Fruit fly (Drosophila melanogaster) whole organism, embryonic: Measurements from ENCODE around the gene CG5966.

ENCODE experiments used
- Adf1 ChIP-seq: fragments of 200-800 bp; sonication (Bioruptor generic); IDR thresholded peaks from 2 replicates; pipeline ENCODE4 v1.3.6; 2022; ENCODE audit warnings: missing biosample characterization, missing genetic modification characterization
- Aef1 ChIP-seq: fragments of 200-800 bp; sonication (Bioruptor generic); IDR thresholded peaks from 3 replicates; pipeline ENCODE4 v1.3.6; 2022; ENCODE audit warnings: missing biosample characterization, missing genetic modification characterization
- CG10267 ChIP-seq: fragments of 200-800 bp; sonication (Bioruptor generic); optimal IDR thresholded peaks from 2 replicates; lab custom pipeline; 2018; ENCODE audit warnings: missing biosample characterization, mild to moderate bottlenecking, missing genetic modification characterization, moderate library complexity
- CG10959 ChIP-seq: fragments of 200-800 bp; sonication (Bioruptor generic); IDR thresholded peaks from 2 replicates; pipeline ENCODE4 v1.3.6; 2022; ENCODE audit warnings: missing biosample characterization, missing genetic modification characterization
- CG11093 ChIP-seq: fragments of 200-800 bp; sonication (Bioruptor generic); IDR thresholded peaks from 3 replicates; pipeline ENCODE4 v1.3.6; 2022; ENCODE audit warnings: missing biosample characterization, missing genetic modification characterization
- CG11504 ChIP-seq: fragments of 200-800 bp; sonication (Bioruptor generic); optimal IDR thresholded peaks from 3 replicates; lab custom pipeline; 2019; ENCODE audit warnings: missing biosample characterization, mild to moderate bottlenecking, missing genetic modification characterization, moderate library complexity
- CG12744 ChIP-seq: fragments of 200-800 bp; sonication (Bioruptor generic); optimal IDR thresholded peaks from 2 replicates; lab custom pipeline; 2016; ENCODE audit warnings: missing biosample characterization, missing genetic modification characterization
- CG12942 ChIP-seq: fragments of 200-800 bp; sonication (Bioruptor generic); optimal IDR thresholded peaks from 3 replicates; lab custom pipeline; 2016; ENCODE audit warnings: missing biosample characterization, missing genetic modification characterization
- CG13894 ChIP-seq: fragments of 200-800 bp; sonication (Bioruptor generic); optimal IDR thresholded peaks from 3 replicates; lab custom pipeline; 2018; ENCODE audit warnings: missing biosample characterization, mild to moderate bottlenecking, missing genetic modification characterization, moderate library complexity
- CG14050 ChIP-seq: fragments of 200-800 bp; sonication (Bioruptor generic); IDR thresholded peaks from 3 replicates; pipeline ENCODE4 v1.3.6; 2022; ENCODE audit warnings: missing biosample characterization, missing genetic modification characterization
- CG17385 ChIP-seq: fragments of 200-800 bp; sonication (Bioruptor generic); optimal IDR thresholded peaks from 3 replicates; lab custom pipeline; 2018; ENCODE audit warnings: missing biosample characterization, mild to moderate bottlenecking, missing genetic modification characterization
- CG18619 ChIP-seq: fragments of 200-800 bp; sonication (Bioruptor generic); optimal IDR thresholded peaks from 3 replicates; lab custom pipeline; 2017; ENCODE audit warnings: missing biosample characterization, mild to moderate bottlenecking, missing genetic modification characterization
- CG2129 ChIP-seq: fragments of 200-800 bp; sonication (Bioruptor generic); IDR thresholded peaks from 2 replicates; pipeline ENCODE4 v1.3.6; 2022; ENCODE audit warnings: missing biosample characterization, missing genetic modification characterization; ENCODE audit not compliant: partially characterized antibody
- CG32532 ChIP-seq: fragments of 200-800 bp; sonication (Bioruptor generic); IDR thresholded peaks from 2 replicates; pipeline ENCODE4 v1.3.6; 2022; ENCODE audit warnings: missing biosample characterization, missing genetic modification characterization
- CG34422 ChIP-seq: fragments of 200-800 bp; sonication (Bioruptor generic); IDR thresholded peaks from 3 replicates; pipeline ENCODE4 v1.3.6; 2022; ENCODE audit warnings: missing biosample characterization, missing genetic modification characterization
- CG5180 ChIP-seq: fragments of 200-800 bp; sonication (Bioruptor generic); optimal IDR thresholded peaks from 3 replicates; lab custom pipeline; 2017; ENCODE audit warnings: missing biosample characterization, missing genetic modification characterization, mild to moderate bottlenecking, moderate library complexity, missing genetic modification reagents
- CG6175 ChIP-seq: fragments of 200-800 bp; sonication (Bioruptor generic); IDR thresholded peaks from 3 replicates; pipeline ENCODE4 v1.3.6; 2022; ENCODE audit warnings: missing biosample characterization, missing genetic modification characterization
- CG6254 ChIP-seq: fragments of 200-800 bp; sonication (Bioruptor generic); optimal IDR thresholded peaks from 3 replicates; lab custom pipeline; 2017; ENCODE audit warnings: mild to moderate bottlenecking, missing biosample characterization, missing genetic modification reagents, missing genetic modification characterization
- CG8478 ChIP-seq: fragments of >200 bp; optimal IDR thresholded peaks from 2 replicates; lab custom pipeline; 2018
- Camta ChIP-seq: fragments of 200-800 bp; sonication (Bioruptor generic); optimal IDR thresholded peaks from 2 replicates; lab custom pipeline; 2016; ENCODE audit warnings: missing biosample characterization, missing genetic modification characterization
- Dad ChIP-seq: fragments of 200-800 bp; sonication (Bioruptor generic); optimal IDR thresholded peaks from 3 replicates; lab custom pipeline; 2016; ENCODE audit warnings: missing biosample characterization, missing genetic modification characterization
- Dref ChIP-seq: fragments of 200-800 bp; sonication (Bioruptor generic); IDR thresholded peaks from 2 replicates; pipeline ENCODE4 v1.3.6; 2022; ENCODE audit warnings: missing biosample characterization, missing genetic modification characterization
- Fer3 ChIP-seq: fragments of 200-800 bp; sonication (Bioruptor generic); optimal IDR thresholded peaks from 2 replicates; lab custom pipeline; 2018; ENCODE audit warnings: missing biosample characterization, mild to moderate bottlenecking, missing genetic modification characterization, moderate library complexity
- GATAe ChIP-seq: fragments of 200-800 bp; sonication (Bioruptor generic); conservative IDR thresholded peaks from 2 replicates; pipeline ENCODE4 v1.3.6; 2022; ENCODE audit warnings: missing biosample characterization, missing genetic modification characterization
- HHEX ChIP-seq: fragments of 200-800 bp; sonication (Bioruptor generic); optimal IDR thresholded peaks from 3 replicates; lab custom pipeline; 2017; ENCODE audit warnings: missing biosample characterization, mild to moderate bottlenecking, missing genetic modification characterization, missing genetic modification reagents
- Hsf ChIP-seq: fragments of 200-800 bp; sonication (Bioruptor generic); optimal IDR thresholded peaks from 3 replicates; lab custom pipeline; 2016; ENCODE audit warnings: missing biosample characterization, missing genetic modification characterization
- MTF-1 ChIP-seq: fragments of 200-800 bp; sonication (Bioruptor generic); optimal IDR thresholded peaks from 2 replicates; lab custom pipeline; 2018; ENCODE audit warnings: missing biosample characterization, mild to moderate bottlenecking, missing genetic modification characterization, borderline replicate concordance
- Neu2 ChIP-seq: fragments of 200-800 bp; sonication (Bioruptor generic); optimal IDR thresholded peaks from 3 replicates; lab custom pipeline; 2016; ENCODE audit warnings: missing biosample characterization, missing genetic modification characterization, borderline replicate concordance
- Oaz ChIP-seq: fragments of 200-800 bp; sonication (Bioruptor generic); IDR thresholded peaks from 2 replicates; pipeline ENCODE4 v1.3.6; 2022; ENCODE audit warnings: missing biosample characterization, missing genetic modification characterization
- Ssrp ChIP-seq: fragments of 200-800 bp; sonication (Bioruptor generic); optimal IDR thresholded peaks from 2 replicates; lab custom pipeline; 2018; ENCODE audit warnings: missing biosample characterization, mild to moderate bottlenecking, missing genetic modification characterization, moderate library complexity
- Trl ChIP-seq, 3 experiments: fragments of >200 bp in 2 of 3; fragments of 200-800 bp in 1 of 3; sonication (Bioruptor generic) in 1 of 3; optimal IDR thresholded peaks; 2 replicates in 1 of 3; 3 replicates in 2 of 3; lab custom pipeline; 2016 to 2017; ENCODE audit warnings: missing biosample characterization in 1 of 3, missing genetic modification characterization in 1 of 3
- ash1 ChIP-seq: fragments of 200-800 bp; sonication (Bioruptor generic); optimal IDR thresholded peaks from 2 replicates; lab custom pipeline; 2018; ENCODE audit warnings: missing biosample characterization, mild to moderate bottlenecking, missing genetic modification characterization
- bsh ChIP-seq, 2 experiments: fragments of 200-800 bp; sonication (Bioruptor generic); optimal IDR thresholded peaks; 2 replicates each; lab custom pipeline; 2017 to 2018; ENCODE audit warnings: mild to moderate bottlenecking in 2 of 2, missing biosample characterization in 2 of 2, missing genetic modification characterization in 2 of 2, moderate library complexity in 1 of 2
- da ChIP-seq: fragments of 200-800 bp; sonication (Bioruptor generic); optimal IDR thresholded peaks from 2 replicates; lab custom pipeline; 2016; ENCODE audit warnings: missing biosample characterization, missing genetic modification characterization
- dati ChIP-seq: fragments of 200-800 bp; sonication (Bioruptor generic); IDR thresholded peaks from 2 replicates; pipeline ENCODE4 v1.3.6; 2022; ENCODE audit warnings: missing biosample characterization, missing genetic modification characterization
- fd64A ChIP-seq: fragments of 200-800 bp; sonication (Bioruptor generic); optimal IDR thresholded peaks from 3 replicates; lab custom pipeline; 2018; ENCODE audit warnings: missing biosample characterization, mild to moderate bottlenecking, missing genetic modification characterization
- ftz-f1 ChIP-seq: fragments of 200-800 bp; sonication (Bioruptor generic); optimal IDR thresholded peaks from 2 replicates; lab custom pipeline; 2016; ENCODE audit warnings: missing biosample characterization, missing genetic modification characterization
- gfzf ChIP-seq: fragments of 200-800 bp; sonication (Bioruptor generic); optimal IDR thresholded peaks from 2 replicates; lab custom pipeline; 2016; ENCODE audit warnings: missing biosample characterization, mild to moderate bottlenecking, missing genetic modification characterization, moderate library complexity
- mirr ChIP-seq: fragments of 200-800 bp; sonication (Bioruptor generic); optimal IDR thresholded peaks from 3 replicates; lab custom pipeline; 2018; ENCODE audit warnings: missing biosample characterization, mild to moderate bottlenecking, missing genetic modification characterization
- pb ChIP-seq: fragments of 200-800 bp; sonication (Bioruptor generic); optimal IDR thresholded peaks from 3 replicates; lab custom pipeline; 2016; ENCODE audit warnings: missing biosample characterization, missing genetic modification characterization
- pho ChIP-seq: fragments of 200-800 bp; sonication (Bioruptor generic); optimal IDR thresholded peaks from 2 replicates; lab custom pipeline; 2016; ENCODE audit warnings: missing biosample characterization, missing genetic modification characterization
- pum ChIP-seq: fragments of 200-800 bp; sonication (Bioruptor generic); optimal IDR thresholded peaks from 2 replicates; lab custom pipeline; 2016; ENCODE audit warnings: missing biosample characterization, missing genetic modification characterization
- ranshi ChIP-seq: fragments of 200-800 bp; sonication (Bioruptor generic); IDR thresholded peaks from 2 replicates; pipeline ENCODE4 v1.3.6; 2022; ENCODE audit warnings: missing biosample characterization, missing genetic modification characterization
- sd ChIP-seq: fragments of 200-800 bp; sonication (Bioruptor generic); optimal IDR thresholded peaks from 3 replicates; lab custom pipeline; 2018; ENCODE audit warnings: missing biosample characterization, mild to moderate bottlenecking, missing genetic modification characterization, moderate library complexity
- sens ChIP-seq: fragments of 200-800 bp; sonication (Bioruptor generic); peaks from one replicate; lab custom pipeline; 2016; ENCODE audit warnings: missing biosample characterization, missing genetic modification characterization
- shn ChIP-seq: fragments of 200-800 bp; sonication (Bioruptor generic); optimal IDR thresholded peaks from 3 replicates; lab custom pipeline; 2016; ENCODE audit warnings: missing biosample characterization, missing genetic modification characterization
- tin ChIP-seq: fragments of 200-800 bp; sonication (Bioruptor generic); optimal IDR thresholded peaks from 3 replicates; lab custom pipeline; 2016; ENCODE audit warnings: missing biosample characterization, missing genetic modification characterization
- tio ChIP-seq: fragments of 200-800 bp; sonication (Bioruptor generic); optimal IDR thresholded peaks from 2 replicates; lab custom pipeline; 2017; ENCODE audit warnings: missing biosample characterization, missing genetic modification characterization, inconsistent platforms
- unpg ChIP-seq: fragments of 200-800 bp; sonication (Bioruptor generic); optimal IDR thresholded peaks from 3 replicates; lab custom pipeline; 2018; ENCODE audit warnings: missing biosample characterization, mild to moderate bottlenecking, missing genetic modification characterization, moderate library complexity
- vnd ChIP-seq: fragments of 200-800 bp; sonication (Bioruptor generic); IDR thresholded peaks from 3 replicates; pipeline ENCODE4 v1.3.6; 2022; ENCODE audit warnings: missing biosample characterization, missing genetic modification characterization; ENCODE audit not compliant: partially characterized antibody
- zfh2 ChIP-seq: fragments of 200-800 bp; sonication (Bioruptor generic); optimal IDR thresholded peaks from 2 replicates; lab custom pipeline; 2016; ENCODE audit warnings: missing biosample characterization, missing genetic modification characterization

CG5966 gene

DNA sequence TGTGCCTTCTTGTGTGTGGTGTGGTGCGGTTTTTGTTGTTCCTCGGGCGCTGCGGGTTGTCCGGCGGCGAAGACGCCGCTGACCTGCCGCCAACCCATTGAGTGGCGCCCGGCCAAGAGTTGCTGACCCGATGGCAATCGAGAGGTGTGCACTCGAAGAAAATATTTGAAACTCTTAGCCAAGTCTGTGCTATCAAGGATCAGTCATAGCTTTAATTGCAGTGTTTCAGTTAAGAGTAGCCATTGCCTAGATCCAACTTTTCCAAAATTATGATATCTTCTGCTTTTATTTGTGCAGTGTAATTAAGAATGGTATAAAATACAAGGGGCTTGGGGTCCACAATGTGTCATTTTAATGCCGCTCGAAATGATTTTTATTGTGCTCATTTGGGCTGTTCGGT, 36.0 kb downstream of the CG5966 start (continued):
- no peak for TF ChIP-seq ash1 (GFP tag; lab: Kevin White, UChicago)
- TF ChIP-seq zfh2 (GFP tag; lab: Kevin White, UChicago) = no peak
- peak; percentile 37 for TF ChIP-seq tio (GFP tag; lab: Kevin White, UChicago)
- TF ChIP-seq CG12942 = peak; percentile 35
- peak; percentile 34 for TF ChIP-seq Ssrp
- TF ChIP-seq HHEX (GFP tag; lab: Kevin White, UChicago) = no peak
- no peak for TF ChIP-seq sd (tag; lab: Kevin White, UChicago)
- TF ChIP-seq MTF-1 (GFP tag; lab: Kevin White, UChicago) = no peak
- peak; percentile 50 for TF ChIP-seq CG6254 (GFP tag; lab: Kevin White, UChicago)
- peak; percentile 44; the same call in 1 of the 2 replicates for TF ChIP-seq ranshi (GFP tag; lab: Robert Waterston, UW)
- TF ChIP-seq unpg = peak; percentile 64
- 0 out of 2 replicates have a peak, but pooled peaks have one; percentile 52 for TF ChIP-seq CG10959
- TF ChIP-seq Dref (GFP tag; lab: Robert Waterston, UW) = no peak
- TF ChIP-seq da = no peak
- TF ChIP-seq ftz-f1 (GFP tag; lab: Kevin White, UChicago) = no peak
- TF ChIP-seq tin (GFP tag; lab: Kevin White, UChicago) = peak; percentile 53
- no peak for TF ChIP-seq fd64A
- no peak for TF ChIP-seq CG11093
- TF ChIP-seq GATAe (GFP tag; lab: Robert Waterston, UW) = no peak
- TF ChIP-seq CG6175 = no peak
- TF ChIP-seq CG13894 (tag; lab: Kevin White, UChicago) = no peak
- TF ChIP-seq CG2129 (GFP tag; lab: Robert Waterston, UW) = no peak
- peak in 1 of 2 experiments; percentile 77 for TF ChIP-seq bsh (GFP tag; optimal IDR thresholded peaks at IDR 0.05; lab: Kevin White, UChicago)
- TF ChIP-seq CG32532 = no peak
- no peak for TF ChIP-seq Dad (GFP tag; lab: Kevin White, UChicago)
- no peak for TF ChIP-seq Oaz (GFP tag; lab: Robert Waterston, UW)
- TF ChIP-seq gfzf (GFP tag; lab: Kevin White, UChicago) = no peak
- TF ChIP-seq Adf1 (GFP tag; lab: Robert Waterston, UW) = no peak
- no peak for TF ChIP-seq Neu2 (GFP tag; lab: Kevin White, UChicago)
- peak; percentile 21 for TF ChIP-seq CG11504 (tag; lab: Kevin White, UChicago)
- TF ChIP-seq Fer3 (tag; lab: Kevin White, UChicago) = no peak
- TF ChIP-seq Aef1 (GFP tag; lab: Robert Waterston, UW) = no peak
- TF ChIP-seq CG12744 (GFP tag; lab: Kevin White, UChicago) = no peak
- TF ChIP-seq mirr (GFP tag; lab: Kevin White, UChicago) = no peak
- TF ChIP-seq vnd (GFP tag; lab: Robert Waterston, UW) = no peak
- peak; percentile 93 for TF ChIP-seq sens
- TF ChIP-seq Camta (GFP tag; lab: Kevin White, UChicago) = no peak
- TF ChIP-seq CG8478 (lab: Kevin White, UChicago) = no peak
- TF ChIP-seq CG17385 (GFP tag; lab: Kevin White, UChicago) = peak; percentile 4
- no peak for TF ChIP-seq dati (GFP tag; lab: Robert Waterston, UW)
- TF ChIP-seq CG18619 (GFP tag; lab: Kevin White, UChicago) = no peak
- TF ChIP-seq CG10267 (tag; lab: Kevin White, UChicago) = peak; percentile 48
- TF ChIP-seq pb = peak; percentile 34
- TF ChIP-seq shn (GFP tag; lab: Kevin White, UChicago) = peak; percentile 22
- no peak for TF ChIP-seq CG14050
- peak; percentile 58; the same call in 1 of the 3 replicates for TF ChIP-seq CG34422 (GFP tag; lab: Robert Waterston, UW)
- TF ChIP-seq pum = peak; percentile 24
- peak; percentile 47 for TF ChIP-seq Hsf (GFP tag; lab: Kevin White, UChicago)
- no peak for TF ChIP-seq CG5180 (GFP tag; lab: Kevin White, UChicago)
- TF ChIP-seq Trl (optimal IDR thresholded peaks at IDR 0.05; lab: Kevin White, UChicago) = no peak
- TF ChIP-seq Trl (GFP tag; optimal IDR thresholded peaks at IDR 0.05; lab: Kevin White, UChicago) = no peak
- TF ChIP-seq pho (GFP tag; lab: Kevin White, UChicago) = no peak
